Fruit fly (Drosophila melanogaster) whole organism, embryonic: ENCODE measurements around the gene Cpr65Au.

ENCODE experiments used
- CG1529 ChIP-seq: fragments of 200-800 bp; sonication (Bioruptor generic); optimal IDR thresholded peaks from 3 replicates; lab custom pipeline; 2018; ENCODE audit warnings: missing biosample characterization, missing genetic modification characterization
- CG17186 ChIP-seq: fragments of 200-800 bp; sonication (Bioruptor generic); optimal IDR thresholded peaks from 3 replicates; lab custom pipeline; 2017; ENCODE audit warnings: missing biosample characterization, missing genetic modification reagents, missing genetic modification characterization
- CG3726 ChIP-seq: fragments of 200-800 bp; sonication (Bioruptor generic); IDR thresholded peaks from 3 replicates; pipeline ENCODE4, ENCODE4 v1.3.6; 2022; ENCODE audit warnings: missing biosample characterization, missing genetic modification characterization
- CG4360 ChIP-seq: fragments of 200-800 bp; sonication (Bioruptor generic); IDR thresholded peaks from 2 replicates; pipeline ENCODE4 v1.3.6; 2022; ENCODE audit warnings: missing biosample characterization, missing genetic modification characterization
- Dll ChIP-seq: fragments of 200-800 bp; sonication (Bioruptor generic); IDR thresholded peaks from 4 replicates; pipeline ENCODE4 v1.3.6; 2022; ENCODE audit warnings: missing biosample characterization, missing genetic modification characterization; ENCODE audit not compliant: partially characterized antibody
- chn ChIP-seq: fragments of 200-800 bp; sonication (Bioruptor generic); optimal IDR thresholded peaks from 2 replicates; lab custom pipeline; 2016; ENCODE audit warnings: missing biosample characterization, missing genetic modification characterization
- knrl ChIP-seq: fragments of 200-800 bp; sonication (Bioruptor generic); IDR thresholded peaks from 3 replicates; pipeline ENCODE4 v1.3.6; 2022; ENCODE audit warnings: missing biosample characterization, missing genetic modification characterization; ENCODE audit not compliant: partially characterized antibody
- mam ChIP-seq: fragments of 200-800 bp; sonication (Bioruptor generic); optimal IDR thresholded peaks from 3 replicates; lab custom pipeline; 2016; ENCODE audit warnings: missing biosample characterization, missing genetic modification characterization
- pita ChIP-seq: fragments of 200-800 bp; sonication (Bioruptor generic); optimal IDR thresholded peaks from 2 replicates; lab custom pipeline; 2017; ENCODE audit warnings: missing biosample characterization, mild to moderate bottlenecking, missing genetic modification characterization
- vfl ChIP-seq: fragments of 200-800 bp; sonication (Bioruptor generic); optimal IDR thresholded peaks from 2 replicates; lab custom pipeline; 2016; ENCODE audit warnings: missing biosample characterization, missing genetic modification characterization

- TF ChIP-seq chn (GFP tag; lab: Kevin White, UChicago) (no peak), CG3726 (GFP tag; lab: Robert Waterston, UW) (no peak), knrl (GFP tag; lab: Robert Waterston, UW) (no peak), Dll (GFP tag; lab: Robert Waterston, UW) (no peak), pita (GFP tag; lab: Kevin White, UChicago) (no peak), CG1529 (GFP tag; lab: Kevin White, UChicago) (no peak), mam (GFP tag; lab: Kevin White, UChicago) (no peak), CG4360 (GFP tag; lab: Robert Waterston, UW) (no peak), vfl (no peak), CG17186 (GFP tag; lab: Kevin White, UChicago) (no peak)
Observed at dm6 chr3L:6115505-6115904, 16.4 kb downstream of the Cpr65Au start.
